Worm (Caenorhabditis elegans) whole organism, late embryonic: ENCODE data around the gene mel-11.

Source experiments
- C08G9.2 ChIP-seq: sonication (generic microtip); optimal IDR thresholded peaks from 2 replicates; lab custom pipeline; 2016; ENCODE audit warnings: mild to moderate bottlenecking, missing genetic modification characterization, moderate library complexity, missing compliant biosample characterization
- F13H6.1 ChIP-seq: sonication (generic microtip); optimal IDR thresholded peaks from 2 replicates; lab custom pipeline; 2016; ENCODE audit warnings: missing genetic modification characterization, missing compliant biosample characterization
- K02D7.2 ChIP-seq: sonication (generic microtip); optimal IDR thresholded peaks from 2 replicates; lab custom pipeline; 2017; ENCODE audit warnings: mild to moderate bottlenecking, missing genetic modification characterization, missing compliant biosample characterization
- T23F11.4 ChIP-seq: fragments of 200-800 bp; sonication (Bioruptor generic); optimal IDR thresholded peaks from 2 replicates; lab custom pipeline; 2018; ENCODE audit warnings: mild to moderate bottlenecking, missing genetic modification characterization, missing compliant biosample characterization
- ahr-1 ChIP-seq: sonication (generic microtip); optimal IDR thresholded peaks from 2 replicates; lab custom pipeline; 2016; ENCODE audit warnings: missing genetic modification characterization, missing compliant biosample characterization
- ama-1 ChIP-seq: fragments of 150-350 bp; optimal IDR thresholded peaks from 2 replicates; lab custom pipeline; 2014
- ceh-18 ChIP-seq: sonication (generic microtip); optimal IDR thresholded peaks from 2 replicates; lab custom pipeline; 2016; ENCODE audit warnings: missing genetic modification characterization, missing compliant biosample characterization
- ceh-22 ChIP-seq: sonication (generic microtip); optimal IDR thresholded peaks from 2 replicates; lab custom pipeline; 2017; ENCODE audit warnings: missing biosample characterization, missing genetic modification characterization
- ceh-24 ChIP-seq: sonication (generic microtip); optimal IDR thresholded peaks from 2 replicates; lab custom pipeline; 2016; ENCODE audit warnings: mild to moderate bottlenecking, missing genetic modification characterization, missing compliant biosample characterization
- ceh-30 ChIP-seq: fragments of 150-350 bp; optimal IDR thresholded peaks from 2 replicates; lab custom pipeline; 2014; ENCODE audit warnings: missing biosample characterization, missing genetic modification characterization
- ceh-48 ChIP-seq: sonication (generic microtip); optimal IDR thresholded peaks from 2 replicates; lab custom pipeline; 2016; ENCODE audit warnings: missing genetic modification characterization, inconsistent platforms, missing compliant biosample characterization
- ceh-9 ChIP-seq: sonication (generic microtip); optimal IDR thresholded peaks from 2 replicates; lab custom pipeline; 2016; ENCODE audit warnings: mild to moderate bottlenecking, missing genetic modification characterization, inconsistent platforms, missing compliant biosample characterization
- elt-2 ChIP-seq: sonication (generic microtip); optimal IDR thresholded peaks from 2 replicates; lab custom pipeline; 2016; ENCODE audit warnings: missing genetic modification reagents, missing genetic modification characterization, missing compliant biosample characterization
- eyg-1 ChIP-seq: sonication (generic microtip); optimal IDR thresholded peaks from 2 replicates; lab custom pipeline; 2016; ENCODE audit warnings: missing genotype, missing genetic modification characterization, missing compliant biosample characterization
- fax-1 ChIP-seq: sonication (generic microtip); optimal IDR thresholded peaks from 2 replicates; lab custom pipeline; 2016; ENCODE audit warnings: missing genotype, missing genetic modification characterization, missing compliant biosample characterization
- hlh-30 ChIP-seq: sonication (generic microtip); optimal IDR thresholded peaks from 2 replicates; lab custom pipeline; 2017; ENCODE audit warnings: antibody characterized with exemption, missing genetic modification characterization, missing compliant biosample characterization; ENCODE audit not compliant: insufficient read depth
- hlh-8 ChIP-seq: sonication (generic microtip); optimal IDR thresholded peaks from 2 replicates; lab custom pipeline; 2016; ENCODE audit warnings: missing genotype, missing genetic modification characterization, missing compliant biosample characterization
- nhr-11 ChIP-seq: fragments of 150-350 bp; optimal IDR thresholded peaks from 2 replicates; lab custom pipeline; 2014; ENCODE audit warnings: missing biosample characterization, missing genetic modification characterization
- npax-4 ChIP-seq: sonication (generic microtip); optimal IDR thresholded peaks from 2 replicates; lab custom pipeline; 2016; ENCODE audit warnings: missing genetic modification characterization, missing compliant biosample characterization
- odd-2 ChIP-seq: sonication (generic microtip); optimal IDR thresholded peaks from 2 replicates; lab custom pipeline; 2017; ENCODE audit warnings: antibody characterized with exemption, mild to moderate bottlenecking, missing genetic modification characterization, missing compliant biosample characterization
- pag-3 ChIP-seq: sonication (generic microtip); optimal IDR thresholded peaks from 2 replicates; lab custom pipeline; 2016; ENCODE audit warnings: missing compliant biosample characterization, missing genetic modification characterization, borderline replicate concordance
- pat-9 ChIP-seq: fragments of 200-800 bp; sonication (Bioruptor generic); optimal IDR thresholded peaks from 2 replicates; lab custom pipeline; 2018; ENCODE audit warnings: mild to moderate bottlenecking, missing genetic modification characterization, moderate library complexity, missing compliant biosample characterization
- pqm-1 ChIP-seq: sonication (generic microtip); optimal IDR thresholded peaks from 2 replicates; lab custom pipeline; 2016; ENCODE audit warnings: missing genetic modification characterization, missing compliant biosample characterization
- pros-1 ChIP-seq: fragments of 150-350 bp; optimal IDR thresholded peaks from 2 replicates; lab custom pipeline; 2014; ENCODE audit warnings: missing biosample characterization, missing genetic modification reagents, missing genetic modification characterization
- ref-2 ChIP-seq: sonication (generic microtip); optimal IDR thresholded peaks from 2 replicates; lab custom pipeline; 2016; ENCODE audit warnings: missing genetic modification characterization, missing compliant biosample characterization
- sdc-2 ChIP-seq: sonication (generic microtip); optimal IDR thresholded peaks from 2 replicates; lab custom pipeline; 2016; ENCODE audit warnings: missing genotype, missing genetic modification characterization, missing compliant biosample characterization
- sox-4 ChIP-seq: sonication (generic microtip); optimal IDR thresholded peaks from 2 replicates; lab custom pipeline; 2017; ENCODE audit warnings: mild to moderate bottlenecking, missing genetic modification characterization, inconsistent platforms, missing compliant biosample characterization
- tbx-7 ChIP-seq: sonication (generic microtip); optimal IDR thresholded peaks from 2 replicates; lab custom pipeline; 2016; ENCODE audit warnings: missing genotype, missing genetic modification characterization, missing compliant biosample characterization
- unc-3 ChIP-seq, 2 experiments: fragments of 200-800 bp in 1 of 2; sonication (Bioruptor generic) in 1 of 2; sonication (generic microtip) in 1 of 2; conservative IDR thresholded peaks in 1 of 2; optimal IDR thresholded peaks in 1 of 2; 2 replicates each; pipeline versions ENCODE4 v1.3.6 to Lab custom; 2016 to 2022; ENCODE audit warnings: missing compliant biosample characterization in 2 of 2, missing genetic modification characterization in 2 of 2, missing genetic modification reagents in 1 of 2
- unc-55 ChIP-seq: sonication (generic microtip); optimal IDR thresholded peaks from 2 replicates; lab custom pipeline; 2017; ENCODE audit warnings: missing biosample characterization, missing genetic modification reagents, missing genetic modification characterization
- unc-86 ChIP-seq: sonication (generic microtip); optimal IDR thresholded peaks from 2 replicates; lab custom pipeline; 2016; ENCODE audit warnings: missing genetic modification characterization, missing compliant biosample characterization
- ztf-16 ChIP-seq: sonication (generic microtip); optimal IDR thresholded peaks from 2 replicates; lab custom pipeline; 2017; ENCODE audit warnings: missing genetic modification characterization, missing compliant biosample characterization

Gene mel-11

DNA sequence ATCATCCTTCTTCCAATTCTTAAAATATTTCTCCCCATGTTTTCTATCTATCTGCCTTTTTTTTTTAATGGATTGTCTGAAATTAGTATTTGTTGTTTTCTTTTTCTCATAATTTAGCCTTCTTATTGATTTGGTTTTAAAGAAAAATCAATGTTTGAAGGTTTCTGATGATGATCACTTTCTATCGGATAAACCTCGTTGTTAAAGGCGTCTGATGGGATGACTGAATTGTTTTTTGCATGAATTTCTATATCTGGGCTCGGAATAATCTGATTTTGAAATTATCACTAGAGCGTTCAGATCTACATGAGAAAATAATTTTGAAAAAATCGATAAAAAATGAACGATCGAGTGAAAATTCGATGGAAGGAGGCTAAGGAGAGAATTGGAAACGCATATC, 24.6 kb upstream of the mel-11 start, which contains the start of gene scp-1:
Gene scp-1 (plus strand): TSS at position 301 of the 400 bp plus-strand sequence.
- no peak for TF ChIP-seq pag-3
- TF ChIP-seq sdc-2 = no peak
- no peak for TF ChIP-seq ceh-9 (tag; lab: Kevin White, UChicago)
- no peak for TF ChIP-seq sox-4 (tag; lab: Kevin White, UChicago)
- TF ChIP-seq ceh-24 (tag; lab: Kevin White, UChicago) = no peak
- TF ChIP-seq pat-9 (tag; lab: Kevin White, UChicago) = no peak
- TF ChIP-seq hlh-30 (tag; lab: Kevin White, UChicago) = no peak
- no peak for TF ChIP-seq T23F11.4 (GFP tag; lab: Kevin White, UChicago)
- no peak for TF ChIP-seq K02D7.2 (tag; lab: Kevin White, UChicago)
- TF ChIP-seq ceh-18 (tag; lab: Kevin White, UChicago) = no peak
- no peak for TF ChIP-seq elt-2 (tag; lab: Kevin White, UChicago)
- no peak for TF ChIP-seq ceh-30 (tag; lab: Kevin White, UChicago)
- no peak for TF ChIP-seq ztf-16 (tag; lab: Kevin White, UChicago)
- TF ChIP-seq unc-55 (GFP tag; lab: Kevin White, UChicago) = no peak
- no peak for TF ChIP-seq odd-2 (tag; lab: Kevin White, UChicago)
- no peak for TF ChIP-seq hlh-8
- TF ChIP-seq C08G9.2 (tag; lab: Kevin White, UChicago) = no peak

DNA sequence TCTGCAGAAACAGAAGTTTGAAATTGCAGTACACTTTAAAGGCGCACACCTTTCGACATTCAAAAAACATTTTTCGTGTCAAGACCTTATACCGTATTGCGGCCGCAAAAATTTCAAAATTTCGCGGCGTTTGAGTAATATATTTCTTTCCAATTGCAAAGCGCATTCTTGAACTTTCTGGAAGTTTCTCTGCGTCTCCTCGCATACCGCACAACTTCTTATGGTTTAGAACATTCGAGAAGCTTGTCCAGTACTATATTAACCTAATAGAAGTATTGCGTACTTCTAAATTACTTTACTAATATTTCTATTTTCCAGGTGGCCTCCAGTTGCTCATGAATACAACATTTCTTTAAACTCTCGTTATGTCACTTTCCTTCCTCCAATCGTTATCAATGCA, 21.7 kb upstream of the mel-11 start:
- no peak for TF ChIP-seq unc-86 (tag; lab: Kevin White, UChicago)
- TF ChIP-seq eyg-1 (tag; lab: Kevin White, UChicago) = no peak

DNA sequence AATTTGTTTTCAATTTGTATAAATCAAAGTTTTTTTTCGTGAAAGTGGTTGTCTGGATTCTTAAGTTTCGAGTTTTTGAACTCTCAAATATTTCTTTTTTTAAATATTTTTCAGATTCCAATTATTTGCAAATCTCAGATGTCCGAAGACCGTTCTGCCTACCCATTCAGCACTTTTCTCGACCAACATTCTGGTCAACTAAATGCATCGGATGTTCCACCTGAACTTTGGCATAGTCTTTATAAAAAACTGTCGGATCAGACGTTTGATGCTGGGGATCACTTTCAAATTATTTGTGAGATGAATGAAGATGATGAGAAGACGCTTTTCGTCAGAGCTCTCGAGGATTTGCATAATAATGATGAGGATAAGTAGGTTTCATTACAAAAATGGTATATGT, 19.5 kb upstream of the mel-11 start, which contains the start of gene ttll-12:
Gene ttll-12 (plus strand): TSS at position 139 of the 400 bp plus-strand sequence.
- no peak for TF ChIP-seq ceh-30 (tag; lab: Kevin White, UChicago)
- TF ChIP-seq sdc-2 = no peak
- TF ChIP-seq, all 69 proteins: peak for 0

DNA sequence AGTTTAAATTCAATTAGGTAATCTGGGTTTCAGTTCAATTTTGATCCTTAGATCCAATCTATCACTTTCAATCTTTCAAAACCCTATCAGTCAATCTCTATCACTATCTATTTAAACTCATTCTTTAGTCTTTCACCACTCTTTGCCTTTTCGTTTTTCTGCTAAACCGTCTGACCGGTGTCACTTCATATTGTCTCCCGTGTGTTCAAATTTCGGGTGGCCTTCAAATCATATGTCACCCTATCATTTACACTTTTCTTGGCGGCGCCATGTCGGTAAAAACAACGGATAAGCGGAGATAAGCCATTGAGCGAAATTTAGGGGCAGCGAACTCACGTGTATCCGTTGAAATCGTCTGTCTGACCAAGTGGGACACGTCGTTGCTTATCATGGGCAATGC, 14.4 kb upstream of the mel-11 start:
- no peak for TF ChIP-seq pros-1
- no peak for TF ChIP-seq fax-1 (tag; lab: Kevin White, UChicago)
- no peak for TF ChIP-seq pqm-1
- no peak for TF ChIP-seq ama-1 (lab: Kevin White, UChicago)
- no peak for TF ChIP-seq F13H6.1
- no peak for TF ChIP-seq ceh-22 (tag; lab: Kevin White, UChicago)
- no peak for TF ChIP-seq ref-2
- TF ChIP-seq tbx-7 (tag; lab: Kevin White, UChicago) = no peak

- TF ChIP-seq hlh-8 (no peak), unc-3 (GFP tag; conservative IDR thresholded peaks at IDR 0.05; lab: Robert Waterston, UW) (no peak), unc-3 (tag; optimal IDR thresholded peaks at IDR 0.05; lab: Kevin White, UChicago) (no peak)
These were observed 13.2 kb upstream of the mel-11 start for ce11 chrII:9345116-9345515.

- TF ChIP-seq ceh-9 (tag; lab: Kevin White, UChicago) = no peak
- TF ChIP-seq nhr-11 (tag; lab: Kevin White, UChicago) = no peak
- TF ChIP-seq F13H6.1 = no peak
- no peak for TF ChIP-seq pqm-1
- TF ChIP-seq ahr-1 = no peak
- no peak for TF ChIP-seq ztf-16 (tag; lab: Kevin White, UChicago)
- no peak for TF ChIP-seq npax-4
- TF ChIP-seq ceh-48 (tag; lab: Kevin White, UChicago) = no peak
These were observed 12.5 kb upstream of the mel-11 start for ce11 chrII:9345794-9346193.
